Worm (Caenorhabditis elegans) whole organism, late embryonic: ENCODE measurements around the gene T02H6.11.

Experiments used
- C08G9.2 ChIP-seq: sonication (generic microtip); optimal IDR thresholded peaks from 2 replicates; lab custom pipeline; 2016; ENCODE audit warnings: mild to moderate bottlenecking, missing genetic modification characterization, moderate library complexity, missing compliant biosample characterization
- F13H6.1 ChIP-seq: sonication (generic microtip); optimal IDR thresholded peaks from 2 replicates; lab custom pipeline; 2016; ENCODE audit warnings: missing genetic modification characterization, missing compliant biosample characterization
- K09A11.1 ChIP-seq: sonication (generic microtip); optimal IDR thresholded peaks from 2 replicates; lab custom pipeline; 2017; ENCODE audit warnings: antibody characterized with exemption, mild to moderate bottlenecking, missing genetic modification characterization, missing compliant biosample characterization; ENCODE audit not compliant: insufficient read depth
- Y22D7AL.16 ChIP-seq: sonication (generic microtip); optimal IDR thresholded peaks from 2 replicates; lab custom pipeline; 2016; ENCODE audit warnings: missing genetic modification characterization, missing compliant biosample characterization
- ahr-1 ChIP-seq: sonication (generic microtip); optimal IDR thresholded peaks from 2 replicates; lab custom pipeline; 2016; ENCODE audit warnings: missing genetic modification characterization, missing compliant biosample characterization
- ceh-14 ChIP-seq: sonication (generic microtip); optimal IDR thresholded peaks from 2 replicates; lab custom pipeline; 2016; ENCODE audit warnings: missing genotype, missing genetic modification characterization, missing compliant biosample characterization
- ceh-2 ChIP-seq: sonication (generic microtip); optimal IDR thresholded peaks from 2 replicates; lab custom pipeline; 2016; ENCODE audit warnings: missing genotype, missing genetic modification characterization, missing compliant biosample characterization
- ceh-31 ChIP-seq: sonication (generic microtip); optimal IDR thresholded peaks from 2 replicates; lab custom pipeline; 2016; ENCODE audit warnings: missing genetic modification characterization, missing compliant biosample characterization
- ceh-34 ChIP-seq: sonication (generic microtip); optimal IDR thresholded peaks from 2 replicates; lab custom pipeline; 2016; ENCODE audit warnings: mild to moderate bottlenecking, missing genetic modification characterization, missing compliant biosample characterization
- ceh-45 ChIP-seq: fragments of 200-800 bp; sonication (Bioruptor generic); IDR thresholded peaks from 2 replicates; pipeline ENCODE4 v1.3.6; 2022; ENCODE audit warnings: missing genetic modification reagents, missing genetic modification characterization, missing compliant biosample characterization
- ceh-48 ChIP-seq: sonication (generic microtip); optimal IDR thresholded peaks from 2 replicates; lab custom pipeline; 2016; ENCODE audit warnings: missing genetic modification characterization, inconsistent platforms, missing compliant biosample characterization
- che-1 ChIP-seq: sonication (generic microtip); optimal IDR thresholded peaks from 2 replicates; lab custom pipeline; 2016; ENCODE audit warnings: mild to moderate bottlenecking, missing genetic modification characterization, missing compliant biosample characterization
- dmd-4 ChIP-seq: sonication (generic microtip); optimal IDR thresholded peaks from 2 replicates; lab custom pipeline; 2016; ENCODE audit warnings: borderline replicate concordance, missing genetic modification characterization, missing compliant biosample characterization
- elt-2 ChIP-seq: sonication (generic microtip); optimal IDR thresholded peaks from 2 replicates; lab custom pipeline; 2016; ENCODE audit warnings: missing genetic modification reagents, missing genetic modification characterization, missing compliant biosample characterization
- eyg-1 ChIP-seq: sonication (generic microtip); optimal IDR thresholded peaks from 2 replicates; lab custom pipeline; 2016; ENCODE audit warnings: missing genotype, missing genetic modification characterization, missing compliant biosample characterization
- fax-1 ChIP-seq: sonication (generic microtip); optimal IDR thresholded peaks from 2 replicates; lab custom pipeline; 2016; ENCODE audit warnings: missing genotype, missing genetic modification characterization, missing compliant biosample characterization
- fkh-10 ChIP-seq: fragments of 150-350 bp; optimal IDR thresholded peaks from 2 replicates; lab custom pipeline; 2014; ENCODE audit warnings: missing biosample characterization, missing genetic modification reagents, missing genetic modification characterization
- fkh-6 ChIP-seq: sonication (generic microtip); optimal IDR thresholded peaks from 2 replicates; lab custom pipeline; 2016; ENCODE audit warnings: missing genetic modification characterization, missing compliant biosample characterization
- gmeb-2 ChIP-seq: sonication (generic microtip); optimal IDR thresholded peaks from 2 replicates; lab custom pipeline; 2016; ENCODE audit warnings: missing genetic modification characterization, inconsistent platforms, missing compliant biosample characterization
- hlh-6 ChIP-seq: sonication (generic microtip); optimal IDR thresholded peaks from 2 replicates; lab custom pipeline; 2016; ENCODE audit warnings: missing genotype, missing genetic modification characterization, missing compliant biosample characterization
- lim-6 ChIP-seq: sonication (generic microtip); optimal IDR thresholded peaks from 2 replicates; lab custom pipeline; 2016; ENCODE audit warnings: missing genetic modification characterization, missing compliant biosample characterization
- madf-2 ChIP-seq: sonication (generic microtip); optimal IDR thresholded peaks from 2 replicates; lab custom pipeline; 2017; ENCODE audit warnings: missing genetic modification characterization, missing compliant biosample characterization
- npax-4 ChIP-seq: sonication (generic microtip); optimal IDR thresholded peaks from 2 replicates; lab custom pipeline; 2016; ENCODE audit warnings: missing genetic modification characterization, missing compliant biosample characterization
- pha-4 ChIP-seq: fragments of 150-350 bp; optimal IDR thresholded peaks from 2 replicates; lab custom pipeline; 2018; ENCODE audit warnings: missing biosample characterization, missing genetic modification reagents, missing genetic modification characterization
- pqm-1 ChIP-seq: sonication (generic microtip); optimal IDR thresholded peaks from 2 replicates; lab custom pipeline; 2016; ENCODE audit warnings: missing genetic modification characterization, missing compliant biosample characterization
- pros-1 ChIP-seq: fragments of 150-350 bp; optimal IDR thresholded peaks from 2 replicates; lab custom pipeline; 2014; ENCODE audit warnings: missing biosample characterization, missing genetic modification reagents, missing genetic modification characterization
- ref-2 ChIP-seq: sonication (generic microtip); optimal IDR thresholded peaks from 2 replicates; lab custom pipeline; 2016; ENCODE audit warnings: missing genetic modification characterization, missing compliant biosample characterization
- sdc-2 ChIP-seq: sonication (generic microtip); optimal IDR thresholded peaks from 2 replicates; lab custom pipeline; 2016; ENCODE audit warnings: missing genotype, missing genetic modification characterization, missing compliant biosample characterization
- tbx-7 ChIP-seq: sonication (generic microtip); optimal IDR thresholded peaks from 2 replicates; lab custom pipeline; 2016; ENCODE audit warnings: missing genotype, missing genetic modification characterization, missing compliant biosample characterization
- ttx-3 ChIP-seq: sonication (generic microtip); optimal IDR thresholded peaks from 2 replicates; lab custom pipeline; 2016; ENCODE audit warnings: missing genetic modification reagents, missing genetic modification characterization, missing compliant biosample characterization
- unc-3 ChIP-seq, 2 experiments: fragments of 200-800 bp in 1 of 2; sonication (Bioruptor generic) in 1 of 2; sonication (generic microtip) in 1 of 2; conservative IDR thresholded peaks in 1 of 2; optimal IDR thresholded peaks in 1 of 2; 2 replicates each; pipeline versions ENCODE4 v1.3.6 to Lab custom; 2016 to 2022; ENCODE audit warnings: missing compliant biosample characterization in 2 of 2, missing genetic modification characterization in 2 of 2, missing genetic modification reagents in 1 of 2
- unc-86 ChIP-seq: sonication (generic microtip); optimal IDR thresholded peaks from 2 replicates; lab custom pipeline; 2016; ENCODE audit warnings: missing genetic modification characterization, missing compliant biosample characterization
- zip-5 ChIP-seq: sonication (generic microtip); optimal IDR thresholded peaks from 2 replicates; lab custom pipeline; 2016; ENCODE audit warnings: missing genetic modification characterization, missing compliant biosample characterization

The T02H6.11 gene

ce11 chrII:701025-701370, at the start of gene T02H6.11:
T02H6.11 (minus strand) TSS chrII:701125.
- no peak for TF ChIP-seq ceh-31 (tag; lab: Kevin White, UChicago)
- no peak for TF ChIP-seq ref-2 (tag; lab: Kevin White, UChicago)
- no peak for TF ChIP-seq gmeb-2 (tag; lab: Kevin White, UChicago)
- no peak for TF ChIP-seq C08G9.2 (tag; lab: Kevin White, UChicago)
- TF ChIP-seq ceh-34 (tag; lab: Kevin White, UChicago): no peak
- TF ChIP-seq che-1 (tag; lab: Kevin White, UChicago): no peak
- no peak for TF ChIP-seq Y22D7AL.16 (tag; lab: Kevin White, UChicago)
- no peak for TF ChIP-seq ahr-1
- no peak for TF ChIP-seq ttx-3 (tag; lab: Kevin White, UChicago)
- TF ChIP-seq ceh-2 (tag; lab: Kevin White, UChicago): no peak
- TF ChIP-seq fkh-6: no peak
- TF ChIP-seq ceh-48 (tag; lab: Kevin White, UChicago): no peak

ce11 chrII:750155-750554, 49.2 kb upstream of the T02H6.11 start, which contains the start of gene snt-6:
snt-6 (minus strand) TSS chrII:750212.
- no peak for TF ChIP-seq K09A11.1 (tag; lab: Kevin White, UChicago)
- no peak for TF ChIP-seq pha-4
- no peak for TF ChIP-seq ceh-45
- no peak for TF ChIP-seq ttx-3 (tag; lab: Kevin White, UChicago)
- no peak for TF ChIP-seq pros-1 (tag; lab: Kevin White, UChicago)
- TF ChIP-seq lim-6 (tag; lab: Kevin White, UChicago): no peak
- no peak for TF ChIP-seq unc-86 (tag; lab: Kevin White, UChicago)
- no peak for TF ChIP-seq tbx-7 (tag; lab: Kevin White, UChicago)

- no peak for TF ChIP-seq ceh-34 (tag; lab: Kevin White, UChicago)
- no peak for TF ChIP-seq npax-4 (tag; lab: Kevin White, UChicago)
- TF ChIP-seq F13H6.1 (tag; lab: Kevin White, UChicago): no peak
- TF ChIP-seq zip-5 (tag; lab: Kevin White, UChicago): no peak
- TF ChIP-seq eyg-1 (tag; lab: Kevin White, UChicago): no peak
- no peak for TF ChIP-seq ahr-1
- TF ChIP-seq madf-2 (tag; lab: Kevin White, UChicago): no peak
- TF ChIP-seq gmeb-2 (tag; lab: Kevin White, UChicago): no peak
- no peak for TF ChIP-seq ceh-14
- TF ChIP-seq sdc-2 (tag; lab: Kevin White, UChicago): no peak
- TF ChIP-seq hlh-6 (tag; lab: Kevin White, UChicago): no peak
- TF ChIP-seq C08G9.2 (tag; lab: Kevin White, UChicago): no peak
- TF ChIP-seq fax-1: no peak
These were observed 39.9 kb upstream of the T02H6.11 start, which contains the start of gene fbxc-48 for ce11 chrII:740808-741207. fbxc-48 (minus strand) TSS chrII:740908.

ce11 chrII:732393-732792, 31.5 kb upstream of the T02H6.11 start:
- TF ChIP-seq elt-2 (tag; lab: Kevin White, UChicago) (no peak), fkh-6 (no peak), F13H6.1 (tag; lab: Kevin White, UChicago) (no peak), ceh-45 (no peak), pha-4 (no peak)

ce11 chrII:729931-730330, 29.0 kb upstream of the T02H6.11 start:
- no peak for TF ChIP-seq unc-3 (GFP tag; conservative IDR thresholded peaks at IDR 0.05; lab: Robert Waterston, UW)
- TF ChIP-seq unc-3 (tag; optimal IDR thresholded peaks at IDR 0.05; lab: Kevin White, UChicago): no peak
- TF ChIP-seq ttx-3 (tag; lab: Kevin White, UChicago): no peak

- no peak for TF ChIP-seq ref-2 (tag; lab: Kevin White, UChicago)
- TF ChIP-seq dmd-4 (tag; lab: Kevin White, UChicago): no peak
- no peak for TF ChIP-seq gmeb-2 (tag; lab: Kevin White, UChicago)
- peak; percentile 74 for TF ChIP-seq ceh-48 (tag; lab: Kevin White, UChicago)
- TF ChIP-seq pqm-1 (tag; lab: Kevin White, UChicago): no peak
- no peak for TF ChIP-seq ceh-34 (tag; lab: Kevin White, UChicago)
- TF ChIP-seq fkh-10 (GFP tag; lab: Kevin White, UChicago): no peak
These were observed 23.1 kb upstream of the T02H6.11 start for ce11 chrII:724004-724403.
